Fruit fly (Drosophila melanogaster) S2 (cell line): ENCODE results near the gene regucalcin.

Experiments used
- CG8478 ChIP-seq: fragments of >200 bp; optimal IDR thresholded peaks from 2 replicates; lab custom pipeline; 2018
- CTCF ChIP-seq, 2 experiments: fragments of >200 bp; optimal IDR thresholded peaks; 2 replicates each; lab custom pipeline; 2018

dm6 chrX:12021750-12022149 lies 9.6 kb downstream of the regucalcin start:
- TF ChIP-seq CTCF (optimal IDR thresholded peaks at IDR 0.05; lab: Kevin White, UChicago), result no peak
- no peak for TF ChIP-seq CG8478
